Fruit fly (Drosophila melanogaster): ENCODE results near the gene gnu.

Gene gnu

DNA sequence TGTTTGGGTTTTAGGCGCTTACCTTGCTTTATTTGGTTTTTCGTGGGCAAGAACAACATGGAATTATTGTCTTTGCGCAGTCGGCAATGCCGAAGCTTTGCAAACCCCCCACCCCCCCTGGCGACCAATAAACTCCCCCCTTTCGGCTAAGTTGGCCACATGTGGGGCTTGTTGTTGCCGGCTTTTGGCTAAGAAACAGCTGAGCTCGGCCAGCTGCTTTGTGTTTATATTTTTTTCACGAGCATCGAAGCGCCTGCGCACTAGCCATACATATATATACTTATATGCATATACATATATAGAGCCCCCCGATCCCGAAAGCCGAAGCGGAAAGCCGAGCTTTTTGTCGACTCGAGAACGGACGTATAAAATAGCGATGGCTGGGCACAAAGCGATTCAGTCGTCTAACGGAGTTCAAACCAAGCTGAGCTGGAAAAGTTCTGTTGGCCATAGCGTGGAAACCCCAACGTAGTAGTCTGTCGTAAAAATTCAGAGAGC lies 1.6 kb upstream of the gnu start, which contains the start of gene CG17839 (continued):
- TF ChIP-seq nom (GFP tag; optimal IDR thresholded peaks at IDR 0.05) (no peak), sens (GFP tag) (peak; percentile 67), Atf-2 (GFP tag; optimal IDR thresholded peaks at IDR 0.05) (no peak), CG14860 (GFP tag; IDR thresholded peaks at IDR 0.05; ENCODE audit: partially characterized antibody) (0 out of 3 replicates have a peak, but pooled peaks have one; percentile 34), CG11695 (GFP tag; IDR thresholded peaks at IDR 0.05) (0 out of 3 replicates have a peak, but pooled peaks have one; percentile 9), psq (GFP tag; optimal IDR thresholded peaks at IDR 0.05) (no peak), CG3281 (GFP tag; optimal IDR thresholded peaks at IDR 0.05) (peak; percentile 51), Atf3 (GFP tag; optimal IDR thresholded peaks at IDR 0.05) (no peak), CHES-1-like (GFP tag; optimal IDR thresholded peaks at IDR 0.05) (no peak), CG2712 (tag; optimal IDR thresholded peaks at IDR 0.05) (no peak), Nf-YA (GFP tag; IDR thresholded peaks at IDR 0.05) (no peak), CG31441 (GFP tag; IDR thresholded peaks at IDR 0.05) (no peak), Hr39 (optimal IDR thresholded peaks at IDR 0.05) (no peak), CG1024 (GFP tag; IDR thresholded peaks at IDR 0.05) (no peak), CG10543 (GFP tag; optimal IDR thresholded peaks at IDR 0.05) (peak; percentile 83), CG15269 (tag; optimal IDR thresholded peaks at IDR 0.05) (peak; percentile 31), CG16815 (GFP tag; optimal IDR thresholded peaks at IDR 0.05) (no peak), Pdp1 (GFP tag; optimal IDR thresholded peaks at IDR 0.05) (no peak), CoRest (tag; optimal IDR thresholded peaks at IDR 0.05) (no peak), inv (GFP tag; IDR thresholded peaks at IDR 0.05; ENCODE audit: partially characterized antibody) (peak; percentile 20; the same call in 1 of the 2 replicates), CG3407 (GFP tag; optimal IDR thresholded peaks at IDR 0.05) (no peak), Dp (GFP tag; optimal IDR thresholded peaks at IDR 0.05) (no peak), ttk (GFP tag; IDR thresholded peaks at IDR 0.05) (no peak), oc (tag; optimal IDR thresholded peaks at IDR 0.05) (peak; percentile 30), tx (GFP tag; optimal IDR thresholded peaks at IDR 0.05) (no peak), CG13296 (GFP tag; optimal IDR thresholded peaks at IDR 0.05) (peak; percentile 48), Lhr (GFP tag; optimal IDR thresholded peaks at IDR 0.05) (no peak), ems (GFP tag; optimal IDR thresholded peaks at IDR 0.05) (no peak), Ptx1 (GFP tag; IDR thresholded peaks at IDR 0.05) (no peak), CG2199 (GFP tag; IDR thresholded peaks at IDR 0.05) (no peak), ftz-f1 (GFP tag; optimal IDR thresholded peaks at IDR 0.05) (no peak), Xbp1 (GFP tag; optimal IDR thresholded peaks at IDR 0.05) (no peak), CG11247 (GFP tag; IDR thresholded peaks at IDR 0.05) (no peak), gfzf (GFP tag; optimal IDR thresholded peaks at IDR 0.05) (no peak), CG17186 (GFP tag; optimal IDR thresholded peaks at IDR 0.05) (no peak), phol (tag; optimal IDR thresholded peaks at IDR 0.05) (no peak), toy (GFP tag; IDR thresholded peaks at IDR 0.05) (no peak), ERR (GFP tag; optimal IDR thresholded peaks at IDR 0.05) (no peak), ato (GFP tag; IDR thresholded peaks at IDR 0.05; ENCODE audit: partially characterized antibody) (no peak), CG7963 (GFP tag; IDR thresholded peaks at IDR 0.05; ENCODE audit: partially characterized antibody) (no peak), scrt (GFP tag; optimal IDR thresholded peaks at IDR 0.05) (peak; percentile 83), CG32767 (GFP tag; IDR thresholded peaks at IDR 0.05) (no peak), C15 (GFP tag; IDR thresholded peaks at IDR 0.05) (no peak), Ada2b (GFP tag; IDR thresholded peaks at IDR 0.05) (no peak), Deaf1 (tag; optimal IDR thresholded peaks at IDR 0.05) (peak; percentile 99), gro (GFP tag; optimal IDR thresholded peaks at IDR 0.05) (no peak), sd (tag; optimal IDR thresholded peaks at IDR 0.05) (peak; percentile 79), CG15479 (GFP tag; optimal IDR thresholded peaks at IDR 0.05) (no peak), Atf6 (GFP tag; IDR thresholded peaks at IDR 0.05) (peak; percentile 41), Sox100B (GFP tag; optimal IDR thresholded peaks at IDR 0.05) (no peak), Hr3 (GFP tag; optimal IDR thresholded peaks at IDR 0.05) (no peak)

All from whole organism, embryonic.